Fruit fly (Drosophila melanogaster) whole organism, embryonic: ENCODE data around the gene Vsx2.

Source experiments
- ATbp ChIP-seq: fragments of 200-800 bp; sonication (Bioruptor generic); optimal IDR thresholded peaks from 2 replicates; lab custom pipeline; 2017; ENCODE audit warnings: missing biosample characterization, mild to moderate bottlenecking, missing genetic modification characterization, missing genetic modification reagents
- Blimp-1 ChIP-seq: fragments of 200-800 bp; sonication (Bioruptor generic); optimal IDR thresholded peaks from 3 replicates; lab custom pipeline; 2018; ENCODE audit warnings: missing biosample characterization, missing genetic modification characterization, mild to moderate bottlenecking, moderate library complexity, missing genetic modification reagents
- CG10565 ChIP-seq: fragments of 200-800 bp; sonication (Bioruptor generic); optimal IDR thresholded peaks from 3 replicates; lab custom pipeline; 2016; ENCODE audit warnings: missing biosample characterization, mild to moderate bottlenecking, missing genetic modification characterization
- CG14441 ChIP-seq: fragments of 200-800 bp; sonication (Bioruptor generic); IDR thresholded peaks from 2 replicates; pipeline ENCODE4 v1.3.6; 2022; ENCODE audit warnings: missing biosample characterization, missing genetic modification characterization
- CG14667 ChIP-seq: fragments of 200-800 bp; sonication (Bioruptor generic); IDR thresholded peaks from 2 replicates; pipeline ENCODE4 v1.3.6; 2022; ENCODE audit warnings: missing biosample characterization, missing genetic modification characterization
- CG17829 ChIP-seq: fragments of 200-800 bp; optimal IDR thresholded peaks from 2 replicates; lab custom pipeline; 2019; ENCODE audit warnings: missing biosample characterization, mild to moderate bottlenecking, missing genetic modification characterization, moderate library complexity
- CG18262 ChIP-seq: fragments of 200-800 bp; optimal IDR thresholded peaks from 3 replicates; lab custom pipeline; 2019; ENCODE audit warnings: missing biosample characterization, mild to moderate bottlenecking, missing genetic modification characterization, moderate library complexity
- CG2120 ChIP-seq: fragments of 200-800 bp; sonication (Bioruptor generic); optimal IDR thresholded peaks from 3 replicates; lab custom pipeline; 2016; ENCODE audit warnings: missing biosample characterization, missing genetic modification characterization
- CG2712 ChIP-seq: fragments of 200-800 bp; optimal IDR thresholded peaks from 3 replicates; lab custom pipeline; 2019; ENCODE audit warnings: missing biosample characterization, mild to moderate bottlenecking, missing genetic modification characterization, moderate library complexity
- CG31441 ChIP-seq: fragments of 200-800 bp; sonication (Bioruptor generic); IDR thresholded peaks from 2 replicates; pipeline ENCODE4 v1.3.6; 2022; ENCODE audit warnings: missing biosample characterization, missing genetic modification characterization
- CG43689 ChIP-seq: fragments of 200-800 bp; sonication (Bioruptor generic); IDR thresholded peaks from 2 replicates; pipeline ENCODE4 v1.3.6; 2022; ENCODE audit warnings: missing biosample characterization, missing genetic modification characterization
- CG6791 ChIP-seq: fragments of 200-800 bp; sonication (Bioruptor generic); IDR thresholded peaks from 3 replicates; pipeline ENCODE4 v1.3.6; 2022; ENCODE audit warnings: missing biosample characterization, missing genetic modification characterization; ENCODE audit not compliant: partially characterized antibody
- CG6854 ChIP-seq: fragments of 200-800 bp; sonication (Bioruptor generic); optimal IDR thresholded peaks from 3 replicates; lab custom pipeline; 2017; ENCODE audit warnings: missing biosample characterization, mild to moderate bottlenecking, missing genetic modification characterization
- CG7839 ChIP-seq: fragments of 200-800 bp; sonication (Bioruptor generic); optimal IDR thresholded peaks from 3 replicates; lab custom pipeline; 2018; ENCODE audit warnings: missing biosample characterization, mild to moderate bottlenecking, missing genetic modification characterization, moderate library complexity
- CG8944 ChIP-seq: fragments of 200-800 bp; sonication (Bioruptor generic); optimal IDR thresholded peaks from 3 replicates; lab custom pipeline; 2016; ENCODE audit warnings: missing biosample characterization, missing genetic modification characterization
- CG9797 ChIP-seq: fragments of 200-800 bp; sonication (Bioruptor generic); optimal IDR thresholded peaks from 3 replicates; lab custom pipeline; 2018; ENCODE audit warnings: missing biosample characterization, mild to moderate bottlenecking, missing genetic modification characterization
- CG9932 ChIP-seq: fragments of 200-800 bp; sonication (Bioruptor generic); IDR thresholded peaks from 2 replicates; pipeline ENCODE4 v1.3.6; 2022; ENCODE audit warnings: missing biosample characterization, missing genetic modification characterization
- CTCF ChIP-seq: fragments of 200-800 bp; sonication (Bioruptor generic); optimal IDR thresholded peaks from 2 replicates; lab custom pipeline; 2017; ENCODE audit warnings: missing biosample characterization, mild to moderate bottlenecking, missing genetic modification characterization, moderate library complexity
- Dip3 ChIP-seq: fragments of 200-800 bp; sonication (Bioruptor generic); optimal IDR thresholded peaks from 3 replicates; lab custom pipeline; 2016; ENCODE audit warnings: missing biosample characterization, missing genetic modification characterization
- Drgx ChIP-seq: fragments of 200-800 bp; sonication (Bioruptor generic); IDR thresholded peaks from 2 replicates; pipeline ENCODE4 v1.3.6; 2022; ENCODE audit warnings: missing biosample characterization, missing genetic modification characterization
- Ets65A ChIP-seq: fragments of 200-800 bp; sonication (Bioruptor generic); peaks from one replicate; lab custom pipeline; 2016; ENCODE audit warnings: missing biosample characterization, missing genetic modification characterization
- Fer3 ChIP-seq: fragments of 200-800 bp; sonication (Bioruptor generic); optimal IDR thresholded peaks from 2 replicates; lab custom pipeline; 2018; ENCODE audit warnings: missing biosample characterization, mild to moderate bottlenecking, missing genetic modification characterization, moderate library complexity
- Hr3 ChIP-seq: fragments of 200-800 bp; sonication (Bioruptor generic); optimal IDR thresholded peaks from 3 replicates; lab custom pipeline; 2016; ENCODE audit warnings: missing biosample characterization, missing genetic modification characterization
- Hr39 ChIP-seq: fragments of >200 bp; optimal IDR thresholded peaks from 2 replicates; lab custom pipeline; 2017
- Hr78 ChIP-seq, 2 experiments: fragments of 200-800 bp in 1 of 2; fragments of >200 bp in 1 of 2; sonication (Bioruptor generic) in 1 of 2; optimal IDR thresholded peaks; 2 replicates each; lab custom pipeline; 2017 to 2019; ENCODE audit warnings: missing biosample characterization in 2 of 2, missing genetic modification characterization in 2 of 2, mild to moderate bottlenecking in 1 of 2, moderate library complexity in 1 of 2
- Lim3 ChIP-seq: fragments of 200-800 bp; sonication (Bioruptor generic); IDR thresholded peaks from 2 replicates; pipeline ENCODE4 v1.3.6; 2022; ENCODE audit warnings: missing biosample characterization, missing genetic modification characterization
- Nf-YC ChIP-seq: fragments of 200-800 bp; optimal IDR thresholded peaks from 3 replicates; lab custom pipeline; 2019; ENCODE audit warnings: missing biosample characterization, mild to moderate bottlenecking, missing genetic modification characterization, moderate library complexity
- Taf1 ChIP-seq: fragments of 200-800 bp; sonication (Bioruptor generic); IDR thresholded peaks from 2 replicates; pipeline ENCODE4 v1.3.6; 2022; ENCODE audit warnings: missing biosample characterization, missing genetic modification characterization
- Usf ChIP-seq: fragments of 200-800 bp; sonication (Bioruptor generic); optimal IDR thresholded peaks from 2 replicates; lab custom pipeline; 2017; ENCODE audit warnings: missing genotype, missing biosample characterization, missing genetic modification characterization
- bsh ChIP-seq, 2 experiments: fragments of 200-800 bp; sonication (Bioruptor generic); optimal IDR thresholded peaks; 2 replicates each; lab custom pipeline; 2017 to 2018; ENCODE audit warnings: mild to moderate bottlenecking in 2 of 2, missing biosample characterization in 2 of 2, missing genetic modification characterization in 2 of 2, moderate library complexity in 1 of 2
- cas ChIP-seq: fragments of 200-800 bp; sonication (Bioruptor generic); IDR thresholded peaks from 2 replicates; pipeline ENCODE4 v1.3.6; 2022; ENCODE audit warnings: missing biosample characterization, missing genetic modification characterization
- dysf ChIP-seq: fragments of 200-800 bp; sonication (Bioruptor generic); IDR thresholded peaks from 3 replicates; pipeline ENCODE4 v1.3.6; 2022; ENCODE audit warnings: missing biosample characterization, missing genetic modification characterization
- ewg ChIP-seq: fragments of 200-800 bp; sonication (Bioruptor generic); optimal IDR thresholded peaks from 3 replicates; lab custom pipeline; 2017; ENCODE audit warnings: mild to moderate bottlenecking, missing biosample characterization, missing genetic modification reagents, missing genetic modification characterization
- gcm2 ChIP-seq: fragments of 200-800 bp; sonication (Bioruptor generic); optimal IDR thresholded peaks from 2 replicates; lab custom pipeline; 2016; ENCODE audit warnings: missing biosample characterization, missing genetic modification characterization
- gro ChIP-seq: fragments of 200-800 bp; sonication (Bioruptor generic); optimal IDR thresholded peaks from 2 replicates; lab custom pipeline; 2016; ENCODE audit warnings: missing biosample characterization, missing genetic modification characterization
- gsb-n ChIP-seq: fragments of 200-800 bp; sonication (Bioruptor generic); optimal IDR thresholded peaks from 3 replicates; lab custom pipeline; 2018; ENCODE audit warnings: missing biosample characterization, mild to moderate bottlenecking, missing genetic modification characterization
- hbn ChIP-seq: fragments of 200-800 bp; sonication (Bioruptor generic); IDR thresholded peaks from 2 replicates; pipeline ENCODE4 v1.3.6; 2022; ENCODE audit warnings: missing biosample characterization, missing genetic modification characterization; ENCODE audit not compliant: partially characterized antibody
- ind ChIP-seq: fragments of 200-800 bp; sonication (Bioruptor generic); optimal IDR thresholded peaks from 3 replicates; lab custom pipeline; 2016; ENCODE audit warnings: missing biosample characterization, missing genetic modification characterization
- klu ChIP-seq: fragments of 200-800 bp; sonication (Bioruptor generic); IDR thresholded peaks from 2 replicates; pipeline ENCODE4 v1.3.6; 2022; ENCODE audit warnings: missing biosample characterization, missing genetic modification characterization
- pfk ChIP-seq: fragments of 200-800 bp; sonication (Bioruptor generic); optimal IDR thresholded peaks from 2 replicates; lab custom pipeline; 2018; ENCODE audit warnings: missing biosample characterization, mild to moderate bottlenecking, missing genetic modification characterization, moderate library complexity
- phol ChIP-seq: fragments of 200-800 bp; sonication (Bioruptor generic); optimal IDR thresholded peaks from 3 replicates; lab custom pipeline; 2018; ENCODE audit warnings: missing biosample characterization, mild to moderate bottlenecking, missing genetic modification characterization, moderate library complexity
- prd ChIP-seq, 3 experiments: fragments of >200 bp in 2 of 3; fragments of 200-800 bp in 1 of 3; sonication (Bioruptor generic) in 1 of 3; optimal IDR thresholded peaks in 2 of 3; IDR thresholded peaks in 1 of 3; 2 replicates in 2 of 3; 3 replicates in 1 of 3; pipeline versions ENCODE4 v1.3.6 to Lab custom; 2017 to 2022; ENCODE audit warnings: missing biosample characterization in 1 of 3, missing genetic modification characterization in 1 of 3
- sisA ChIP-seq: fragments of 200-800 bp; sonication (Bioruptor generic); IDR thresholded peaks from 2 replicates; pipeline ENCODE4 v1.3.6; 2022; ENCODE audit warnings: missing biosample characterization, missing genetic modification characterization
- tx ChIP-seq: fragments of 200-800 bp; sonication (Bioruptor generic); optimal IDR thresholded peaks from 2 replicates; lab custom pipeline; 2016; ENCODE audit warnings: missing biosample characterization, missing genetic modification characterization
- zen ChIP-seq: fragments of 200-800 bp; sonication (Bioruptor generic); optimal IDR thresholded peaks from 3 replicates; lab custom pipeline; 2018; ENCODE audit warnings: missing biosample characterization, mild to moderate bottlenecking, missing genetic modification characterization, moderate library complexity

Vsx2 gene

dm6 chrX:5560083-5560482, at the start of gene Vsx2:
Vsx2 (minus strand) TSS chrX:5560183.
- TF ChIP-seq CG6791 (GFP tag; lab: Robert Waterston, UW) (no peak), Hr78 (GFP tag; optimal IDR thresholded peaks at IDR 0.05; lab: Kevin White, UChicago) (no peak), Taf1 (GFP tag; lab: Robert Waterston, UW) (no peak), gcm2 (GFP tag; lab: Kevin White, UChicago) (no peak), CG10565 (GFP tag; lab: Kevin White, UChicago) (no peak), phol (no peak), ind (GFP tag; lab: Kevin White, UChicago) (no peak), Nf-YC (tag; lab: Kevin White, UChicago) (no peak), bsh (GFP tag; optimal IDR thresholded peaks at IDR 0.05; lab: Kevin White, UChicago) (no peak), tx (GFP tag; lab: Kevin White, UChicago) (no peak), klu (GFP tag; lab: Robert Waterston, UW) (no peak)
- TF ChIP-seq, all 482 proteins: peak for 0

DNA sequence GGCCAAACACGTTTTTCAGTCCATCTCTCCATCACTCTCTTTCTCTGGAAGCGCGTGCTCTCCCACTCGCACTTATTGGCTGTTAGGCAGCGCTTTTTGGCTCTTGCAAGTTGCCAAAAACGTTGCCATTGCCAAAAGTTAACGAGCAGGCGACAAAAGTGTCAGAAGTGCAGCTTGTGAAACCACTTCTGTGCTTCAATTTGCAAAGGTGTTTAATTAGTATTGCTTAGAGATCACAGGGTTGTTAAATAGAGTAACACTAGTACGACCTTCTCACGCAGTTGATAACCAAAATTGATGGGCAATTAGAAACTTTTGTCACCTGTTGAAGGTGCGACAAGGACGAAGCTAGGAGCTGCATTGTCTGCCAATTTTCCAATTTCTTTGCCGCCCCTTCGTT, 48.5 kb upstream of the Vsx2 start:
- TF ChIP-seq Drgx (peak; percentile 48), zen (tag; lab: Kevin White, UChicago) (no peak), Ets65A (GFP tag; lab: Kevin White, UChicago) (peak; percentile 66)

DNA sequence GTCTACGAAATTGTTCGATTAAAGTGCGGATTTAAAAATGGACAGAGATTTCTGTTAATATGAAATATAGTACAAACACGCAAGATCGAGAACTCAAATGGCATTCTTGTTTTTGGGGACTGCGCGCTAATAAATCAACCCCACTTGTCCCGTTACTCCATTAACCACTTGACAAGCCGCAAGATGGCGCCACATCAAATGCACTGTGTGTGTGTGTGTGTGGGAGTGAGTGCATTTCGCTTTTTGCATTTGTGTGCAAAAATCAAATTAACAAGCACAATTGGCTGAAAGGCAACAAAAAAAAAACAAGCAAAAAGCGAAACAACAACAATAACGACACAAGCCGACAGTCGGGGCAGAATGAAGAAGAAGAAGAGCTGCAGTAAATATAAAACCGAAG, 47.7 kb upstream of the Vsx2 start:
- TF ChIP-seq CTCF (GFP tag; lab: Kevin White, UChicago) (peak; percentile 79), CG9797 (GFP tag; lab: Kevin White, UChicago) (no peak)

dm6 chrX:5606324-5606723, 46.3 kb upstream of the Vsx2 start:
- no peak for TF ChIP-seq cas (GFP tag; lab: Robert Waterston, UW)
- TF ChIP-seq ewg (GFP tag; lab: Kevin White, UChicago) = no peak
- TF ChIP-seq phol = no peak
- TF ChIP-seq Usf (GFP tag; lab: Kevin White, UChicago) = no peak
- no peak for TF ChIP-seq Dip3 (GFP tag; lab: Kevin White, UChicago)
- no peak for TF ChIP-seq gsb-n (tag; lab: Kevin White, UChicago)
- TF ChIP-seq Hr39 (lab: Kevin White, UChicago) = peak; percentile 97
- no peak for TF ChIP-seq CG43689

dm6 chrX:5604181-5604580, 44.2 kb upstream of the Vsx2 start:
- TF ChIP-seq hbn (GFP tag; lab: Robert Waterston, UW) (no peak), CG8944 (GFP tag; lab: Kevin White, UChicago) (peak; percentile 13), Blimp-1 (GFP tag; lab: Kevin White, UChicago) (peak; percentile 20), CG6854 (no peak), CG14441 (peak; percentile 41; the same call in 1 of the 2 replicates), sisA (GFP tag; lab: Robert Waterston, UW) (peak; percentile 44; the same call in 1 of the 2 replicates), Hr3 (GFP tag; lab: Kevin White, UChicago) (peak; percentile 6), gro (GFP tag; lab: Kevin White, UChicago) (no peak), prd (optimal IDR thresholded peaks at IDR 0.05; lab: Kevin White, UChicago) (no peak), prd (GFP tag; IDR thresholded peaks at IDR 0.05; lab: Robert Waterston, UW) (peak; percentile 88), pfk (GFP tag; lab: Kevin White, UChicago) (no peak), CG31441 (peak; percentile 30; the same call in 1 of the 2 replicates), CG17829 (tag; lab: Kevin White, UChicago) (peak; percentile 53), CG14667 (peak; percentile 38; the same call in 1 of the 2 replicates), CG9932 (GFP tag; lab: Robert Waterston, UW) (peak; percentile 42), CG2120 (GFP tag; lab: Kevin White, UChicago) (peak; percentile 37), CG2712 (tag; lab: Kevin White, UChicago) (peak; percentile 58), CG7839 (peak; percentile 52), ATbp (GFP tag; lab: Kevin White, UChicago) (peak; percentile 2), Fer3 (tag; lab: Kevin White, UChicago) (peak; percentile 14), Lim3 (GFP tag; lab: Robert Waterston, UW) (no peak), dysf (peak; percentile 44; the same call in 1 of the 3 replicates), CG18262 (tag; lab: Kevin White, UChicago) (peak; percentile 49)
